Fruit fly (Drosophila melanogaster): Measurements from ENCODE around the gene Rala.
A peak's percentile ranks its signal among the peaks of the same experiment; 100 is the strongest.

The Rala gene

DNA sequence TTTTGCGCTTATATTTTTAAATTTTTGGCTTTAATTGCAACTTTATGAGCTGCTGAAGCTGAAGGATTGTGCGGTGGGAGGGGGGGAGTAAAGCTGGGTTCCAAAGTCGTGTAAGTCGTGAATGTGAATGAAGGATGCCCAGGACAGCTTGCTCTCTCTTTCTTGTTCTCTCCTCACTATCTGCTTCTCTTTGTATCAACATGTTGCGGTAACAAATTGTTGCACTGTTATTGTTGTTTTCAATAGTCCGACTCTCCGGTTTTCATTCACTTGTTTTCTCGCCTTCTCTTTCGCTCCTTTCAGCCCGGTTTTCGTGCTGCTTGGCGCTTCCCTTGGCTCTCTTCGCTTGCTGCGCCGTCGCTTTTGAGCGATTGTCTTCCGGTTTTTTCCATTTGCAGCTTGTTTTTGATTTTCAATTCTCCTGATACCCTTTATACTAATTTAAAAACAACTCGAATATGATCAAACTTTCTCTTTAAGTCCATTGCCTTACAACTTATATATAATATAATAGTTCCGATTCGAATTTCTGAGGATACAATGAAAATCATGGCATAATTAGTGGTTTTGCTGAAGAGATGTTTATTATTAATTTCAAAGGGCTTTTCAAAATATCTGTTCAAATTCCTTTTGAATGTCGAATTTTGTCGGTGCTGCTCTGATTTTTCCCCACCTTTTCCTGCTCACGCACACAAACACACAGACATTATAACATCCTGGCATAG is 34.5 kb downstream of the Rala start (continued):
- TF ChIP-seq CoRest (tag; optimal IDR thresholded peaks at IDR 0.05) (peak; percentile 9), run (tag; optimal IDR thresholded peaks at IDR 0.05) (no peak), her (GFP tag; optimal IDR thresholded peaks at IDR 0.05) (no peak), Taf1 (GFP tag; IDR thresholded peaks at IDR 0.05) (no peak), unpg (GFP tag; optimal IDR thresholded peaks at IDR 0.05) (peak; percentile 15), psq (GFP tag; optimal IDR thresholded peaks at IDR 0.05) (no peak), dmrt99B (tag; optimal IDR thresholded peaks at IDR 0.05) (peak; percentile 32), CG17385 (GFP tag; optimal IDR thresholded peaks at IDR 0.05) (no peak), CG8388 (GFP tag; optimal IDR thresholded peaks at IDR 0.05) (no peak), H2.0 (GFP tag; IDR thresholded peaks at IDR 0.05) (no peak), Oli (tag; optimal IDR thresholded peaks at IDR 0.05) (peak; percentile 2), Hmr (GFP tag; optimal IDR thresholded peaks at IDR 0.05) (peak; percentile 59), CG18262 (tag; optimal IDR thresholded peaks at IDR 0.05) (peak; percentile 0), fd96Cb (tag; optimal IDR thresholded peaks at IDR 0.05) (no peak), Trl (optimal IDR thresholded peaks at IDR 0.05) (peak; percentile 46 to 51), Trl (GFP tag; optimal IDR thresholded peaks at IDR 0.05) (no peak), gem (tag; optimal IDR thresholded peaks at IDR 0.05) (peak; percentile 42), row (GFP tag; IDR thresholded peaks at IDR 0.05) (0 out of 3 replicates have a peak, but pooled peaks have one; percentile 16), inv (GFP tag; IDR thresholded peaks at IDR 0.05; ENCODE audit: partially characterized antibody) (no peak), CG3847 (GFP tag; IDR thresholded peaks at IDR 0.05) (no peak), scrt (GFP tag; optimal IDR thresholded peaks at IDR 0.05) (peak; percentile 86), pita (GFP tag; optimal IDR thresholded peaks at IDR 0.05) (no peak), CG31441 (GFP tag; IDR thresholded peaks at IDR 0.05) (no peak), CG9817 (tag; optimal IDR thresholded peaks at IDR 0.05) (no peak), ERR (GFP tag; optimal IDR thresholded peaks at IDR 0.05) (no peak), knrl (GFP tag; IDR thresholded peaks at IDR 0.05; ENCODE audit: partially characterized antibody) (no peak), al (GFP tag; IDR thresholded peaks at IDR 0.05) (no peak), CG10366 (GFP tag; IDR thresholded peaks at IDR 0.05) (no peak), CTCF (GFP tag; optimal IDR thresholded peaks at IDR 0.05) (no peak), usp (GFP tag; optimal IDR thresholded peaks at IDR 0.05) (no peak), onecut (GFP tag; IDR thresholded peaks at IDR 0.05) (no peak), en (GFP tag; optimal IDR thresholded peaks at IDR 0.05) (no peak), Six4 (GFP tag; optimal IDR thresholded peaks at IDR 0.05) (no peak), CG1603 (tag; optimal IDR thresholded peaks at IDR 0.05) (no peak), Hr51 (GFP tag; optimal IDR thresholded peaks at IDR 0.05) (peak in 1 of 2 experiments; percentile 58), CG1832 (GFP tag; optimal IDR thresholded peaks at IDR 0.05) (no peak), bigmax (GFP tag; optimal IDR thresholded peaks at IDR 0.05) (no peak), HLHmδ (GFP tag; optimal IDR thresholded peaks at IDR 0.05) (no peak), CG8944 (GFP tag; optimal IDR thresholded peaks at IDR 0.05) (no peak), CG7556 (GFP tag; optimal IDR thresholded peaks at IDR 0.05) (peak; percentile 36), CG15073 (GFP tag; optimal IDR thresholded peaks at IDR 0.05) (no peak), CG42726 (GFP tag; IDR thresholded peaks at IDR 0.05; ENCODE audit: partially characterized antibody) (no peak), schlank (tag; optimal IDR thresholded peaks at IDR 0.05) (no peak), corto (GFP tag; optimal IDR thresholded peaks at IDR 0.05) (peak; percentile 7), CG17802 (tag; optimal IDR thresholded peaks at IDR 0.05) (no peak), CG2678 (tag; optimal IDR thresholded peaks at IDR 0.05) (peak; percentile 18), PHDP (tag; optimal IDR thresholded peaks at IDR 0.05) (peak; percentile 27), NFAT (GFP tag; IDR thresholded peaks at IDR 0.05) (no peak), CG30020 (tag; optimal IDR thresholded peaks at IDR 0.05) (no peak), CG13624 (GFP tag; optimal IDR thresholded peaks at IDR 0.05) (no peak)
